Fruit fly (Drosophila melanogaster) S2 (cell line): Measurements from ENCODE around the gene CG43063.

ENCODE experiments used
- CG8478 ChIP-seq: fragments of >200 bp; optimal IDR thresholded peaks from 2 replicates; lab custom pipeline; 2018
- CTCF ChIP-seq, 2 experiments: fragments of >200 bp; optimal IDR thresholded peaks; 2 replicates each; lab custom pipeline; 2018

DNA sequence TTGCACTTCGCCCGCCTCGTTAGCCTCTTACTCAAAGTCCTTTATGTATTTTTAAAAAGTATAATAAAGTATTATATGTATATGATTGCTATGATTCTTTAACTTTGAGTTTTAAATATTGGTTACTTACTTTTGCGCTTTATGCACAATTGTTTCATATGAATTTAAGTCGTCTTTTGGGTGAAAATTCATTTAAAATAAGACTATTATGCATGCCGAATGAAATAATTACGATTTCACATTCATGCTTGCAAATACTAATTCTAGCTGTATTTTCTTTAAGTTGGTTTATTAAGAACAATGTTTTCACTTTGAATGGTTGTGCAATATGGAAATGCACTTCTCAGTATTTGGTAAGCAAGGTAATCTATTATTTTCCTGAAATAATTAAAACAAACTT, at the start of gene CG43063:
- no peak for TF ChIP-seq CG8478
- no peak for TF ChIP-seq CTCF (optimal IDR thresholded peaks at IDR 0.05; lab: Kevin White, UChicago)
